Worm (Caenorhabditis elegans) whole organism, late embryonic: ENCODE measurements around the gene fpn-1.2.

ENCODE experiments used
- dmd-4 ChIP-seq: sonication (generic microtip); optimal IDR thresholded peaks from 2 replicates; lab custom pipeline; 2016; ENCODE audit warnings: borderline replicate concordance, missing genetic modification characterization, missing compliant biosample characterization
- hlh-8 ChIP-seq: sonication (generic microtip); optimal IDR thresholded peaks from 2 replicates; lab custom pipeline; 2016; ENCODE audit warnings: missing genotype, missing genetic modification characterization, missing compliant biosample characterization
- nhr-232 ChIP-seq: sonication (generic microtip); optimal IDR thresholded peaks from 2 replicates; lab custom pipeline; 2016; ENCODE audit warnings: missing genetic modification characterization, missing compliant biosample characterization
- pha-4 ChIP-seq: fragments of 150-350 bp; optimal IDR thresholded peaks from 2 replicates; lab custom pipeline; 2018; ENCODE audit warnings: missing biosample characterization, missing genetic modification reagents, missing genetic modification characterization
- pqm-1 ChIP-seq: sonication (generic microtip); optimal IDR thresholded peaks from 2 replicates; lab custom pipeline; 2016; ENCODE audit warnings: missing genetic modification characterization, missing compliant biosample characterization
- pros-1 ChIP-seq: fragments of 150-350 bp; optimal IDR thresholded peaks from 2 replicates; lab custom pipeline; 2014; ENCODE audit warnings: missing biosample characterization, missing genetic modification reagents, missing genetic modification characterization
- sox-4 ChIP-seq: sonication (generic microtip); optimal IDR thresholded peaks from 2 replicates; lab custom pipeline; 2017; ENCODE audit warnings: mild to moderate bottlenecking, missing genetic modification characterization, inconsistent platforms, missing compliant biosample characterization
- unc-3 ChIP-seq, 2 experiments: fragments of 200-800 bp in 1 of 2; sonication (Bioruptor generic) in 1 of 2; sonication (generic microtip) in 1 of 2; conservative IDR thresholded peaks in 1 of 2; optimal IDR thresholded peaks in 1 of 2; 2 replicates each; pipeline versions ENCODE4 v1.3.6 to Lab custom; 2016 to 2022; ENCODE audit warnings: missing compliant biosample characterization in 2 of 2, missing genetic modification characterization in 2 of 2, missing genetic modification reagents in 1 of 2

ce11 chrV:1467444-1467843, 2.9 kb upstream of the fpn-1.2 start, which contains the start of gene gid-8:
- no peak for TF ChIP-seq dmd-4 (tag; lab: Kevin White, UChicago)
- TF ChIP-seq pha-4 = no peak
- no peak for TF ChIP-seq unc-3 (GFP tag; conservative IDR thresholded peaks at IDR 0.05; lab: Robert Waterston, UW)
- TF ChIP-seq unc-3 (tag; optimal IDR thresholded peaks at IDR 0.05; lab: Kevin White, UChicago) = no peak
- TF ChIP-seq hlh-8 (tag; lab: Kevin White, UChicago) = no peak
- no peak for TF ChIP-seq pqm-1 (tag; lab: Kevin White, UChicago)
- TF ChIP-seq sox-4 = no peak
- TF ChIP-seq nhr-232 (tag; lab: Kevin White, UChicago) = no peak
- no peak for TF ChIP-seq pros-1 (tag; lab: Kevin White, UChicago)
